Fruit fly (Drosophila melanogaster): ENCODE data around the gene CG10555.
A peak's percentile ranks its signal among the peaks of the same experiment; 100 is the strongest.

Gene CG10555

dm6 chrX:8411532-8411960 is 12.8 kb downstream of the CG10555 start, which contains the start of gene lawc (continued):
- no peak for TF ChIP-seq Oli (tag; optimal IDR thresholded peaks at IDR 0.05)
- TF ChIP-seq crc (GFP tag; optimal IDR thresholded peaks at IDR 0.05), result no peak
- TF ChIP-seq toy (GFP tag; IDR thresholded peaks at IDR 0.05), result no peak
- peak; percentile 53 for TF ChIP-seq CG15514 (GFP tag; optimal IDR thresholded peaks at IDR 0.05)
- TF ChIP-seq ftz-f1 (GFP tag; optimal IDR thresholded peaks at IDR 0.05), result peak; percentile 7
- TF ChIP-seq Adf1 (GFP tag; IDR thresholded peaks at IDR 0.05), result peak; percentile 94
- no peak for TF ChIP-seq CG16863 (GFP tag; optimal IDR thresholded peaks at IDR 0.05)
- peak; percentile 45 for TF ChIP-seq Xrp1 (GFP tag; IDR thresholded peaks at IDR 0.05)
- peak; percentile 52 for TF ChIP-seq wek (GFP tag; optimal IDR thresholded peaks at IDR 0.05)
- TF ChIP-seq HHEX (GFP tag; optimal IDR thresholded peaks at IDR 0.05), result no peak
- no peak for TF ChIP-seq hth (optimal IDR thresholded peaks at IDR 0.05)
- TF ChIP-seq Pdp1 (GFP tag; optimal IDR thresholded peaks at IDR 0.05), result peak in 1 of 2 experiments; percentile 49
- peak; percentile 1 for TF ChIP-seq pfk (GFP tag; optimal IDR thresholded peaks at IDR 0.05)
- no peak for TF ChIP-seq CG3726 (GFP tag; IDR thresholded peaks at IDR 0.05)
- no peak for TF ChIP-seq eve (GFP tag; optimal IDR thresholded peaks at IDR 0.05)
- TF ChIP-seq peb (GFP tag; IDR thresholded peaks at IDR 0.05), result 0 out of 2 replicates have a peak, but pooled peaks have one; percentile 12
- TF ChIP-seq CG16815 (GFP tag; optimal IDR thresholded peaks at IDR 0.05), result no peak
- no peak for TF ChIP-seq hbn (GFP tag; IDR thresholded peaks at IDR 0.05; ENCODE audit: partially characterized antibody)
- TF ChIP-seq NFAT (GFP tag; IDR thresholded peaks at IDR 0.05), result peak; percentile 56; the same call in 1 of the 2 replicates
- no peak for TF ChIP-seq CG10654 (GFP tag; optimal IDR thresholded peaks at IDR 0.05)
- peak; percentile 37 for TF ChIP-seq CG12659 (GFP tag; optimal IDR thresholded peaks at IDR 0.05)
- TF ChIP-seq CG17328 (GFP tag; IDR thresholded peaks at IDR 0.05), result peak; percentile 41; the same call in 1 of the 2 replicates
- TF ChIP-seq cwo (GFP tag; optimal IDR thresholded peaks at IDR 0.05), result peak; percentile 54
- peak; percentile 70 for TF ChIP-seq Rfx (GFP tag; IDR thresholded peaks at IDR 0.05)
- TF ChIP-seq CG6854 (GFP tag; optimal IDR thresholded peaks at IDR 0.05), result peak; percentile 73
- TF ChIP-seq CG8765 (GFP tag; IDR thresholded peaks at IDR 0.05), result peak; percentile 98
- no peak for TF ChIP-seq tgo (GFP tag; IDR thresholded peaks at IDR 0.05)
- TF ChIP-seq fd64A (GFP tag; optimal IDR thresholded peaks at IDR 0.05), result peak; percentile 35
- TF ChIP-seq YL-1 (GFP tag; optimal IDR thresholded peaks at IDR 0.05), result peak; percentile 36
- no peak for TF ChIP-seq run (tag; optimal IDR thresholded peaks at IDR 0.05)
- 0 out of 2 replicates have a peak, but pooled peaks have one; percentile 18 for TF ChIP-seq CG11696 (GFP tag; IDR thresholded peaks at IDR 0.05)
- peak; percentile 60 for TF ChIP-seq CG32532 (GFP tag; IDR thresholded peaks at IDR 0.05)
- TF ChIP-seq CG10274 (GFP tag; optimal IDR thresholded peaks at IDR 0.05), result peak; percentile 3
- TF ChIP-seq Atf6 (GFP tag; IDR thresholded peaks at IDR 0.05), result peak; percentile 83; the same call in 1 of the 2 replicates
- TF ChIP-seq CG6272 (GFP tag; IDR thresholded peaks at IDR 0.05), result no peak
- no peak for TF ChIP-seq luna (GFP tag; optimal IDR thresholded peaks at IDR 0.05)
- TF ChIP-seq CG34422 (GFP tag; IDR thresholded peaks at IDR 0.05), result peak; percentile 67; the same call in 1 of the 3 replicates
- TF ChIP-seq CG3995 (GFP tag; optimal IDR thresholded peaks at IDR 0.05), result no peak
- peak; percentile 39; the same call in 1 of the 2 replicates for TF ChIP-seq HLH3B (GFP tag; IDR thresholded peaks at IDR 0.05)
- no peak for TF ChIP-seq zen (tag; optimal IDR thresholded peaks at IDR 0.05)
- TF ChIP-seq CG11504 (tag; optimal IDR thresholded peaks at IDR 0.05), result no peak
- peak; percentile 50; the same call in 1 of the 2 replicates for TF ChIP-seq seq (GFP tag; IDR thresholded peaks at IDR 0.05)
- TF ChIP-seq ase (GFP tag; IDR thresholded peaks at IDR 0.05), result 0 out of 3 replicates have a peak, but pooled peaks have one; percentile 37
- TF ChIP-seq CTCF (GFP tag; optimal IDR thresholded peaks at IDR 0.05), result peak; percentile 23
- no peak for TF ChIP-seq CG14860 (GFP tag; IDR thresholded peaks at IDR 0.05; ENCODE audit: partially characterized antibody)
- TF ChIP-seq twi (tag; optimal IDR thresholded peaks at IDR 0.05), result no peak
- TF ChIP-seq CG7786 (GFP tag; optimal IDR thresholded peaks at IDR 0.05), result no peak
- TF ChIP-seq Fer1 (GFP tag; optimal IDR thresholded peaks at IDR 0.05), result peak; percentile 80
- TF ChIP-seq pros (GFP tag; optimal IDR thresholded peaks at IDR 0.05), result peak; percentile 44
- no peak for TF ChIP-seq CG5180 (GFP tag; optimal IDR thresholded peaks at IDR 0.05)
- TF ChIP-seq insv (GFP tag; optimal IDR thresholded peaks at IDR 0.05), result peak in 1 of 2 experiments; percentile 9
